Worm (Caenorhabditis elegans) whole organism, L4 larva: ENCODE measurements around the gene aff-1.

Experiments used
- F44E2.7 ChIP-seq: fragments of 200-800 bp; sonication (Bioruptor generic); IDR thresholded peaks from 2 replicates; pipeline ENCODE4 v2.1.2; 2022; ENCODE audit warnings: missing genetic modification characterization, missing compliant biosample characterization
- Y75B8A.6 ChIP-seq: fragments of 200-800 bp; sonication (Bioruptor generic); IDR thresholded peaks from 2 replicates; pipeline ENCODE4 v1.3.6; 2022; ENCODE audit warnings: missing genetic modification reagents, missing genetic modification characterization, missing compliant biosample characterization
- ama-1 ChIP-seq: fragments of 150-350 bp; optimal IDR thresholded peaks from 2 replicates; lab custom pipeline; 2014; ENCODE audit warnings: inconsistent platforms, mixed read lengths
- ces-1 ChIP-seq: fragments of 150-350 bp; sonication (generic microtip); optimal IDR thresholded peaks from 4 replicates; lab custom pipeline; 2014; ENCODE audit warnings: missing biosample characterization, missing genetic modification reagents, missing genetic modification characterization
- rbr-2 ChIP-seq: sonication (generic microtip); optimal IDR thresholded peaks from 2 replicates; lab custom pipeline; 2016; ENCODE audit warnings: missing genotype, missing genetic modification characterization, missing compliant biosample characterization
- snpc-4 ChIP-seq: fragments of 150-350 bp; optimal IDR thresholded peaks from 2 replicates; lab custom pipeline; 2014; ENCODE audit warnings: missing biosample characterization, missing genetic modification characterization
- unc-39 ChIP-seq: sonication (generic microtip); optimal IDR thresholded peaks from 2 replicates; lab custom pipeline; 2017; ENCODE audit warnings: missing biosample characterization, missing genetic modification characterization

DNA sequence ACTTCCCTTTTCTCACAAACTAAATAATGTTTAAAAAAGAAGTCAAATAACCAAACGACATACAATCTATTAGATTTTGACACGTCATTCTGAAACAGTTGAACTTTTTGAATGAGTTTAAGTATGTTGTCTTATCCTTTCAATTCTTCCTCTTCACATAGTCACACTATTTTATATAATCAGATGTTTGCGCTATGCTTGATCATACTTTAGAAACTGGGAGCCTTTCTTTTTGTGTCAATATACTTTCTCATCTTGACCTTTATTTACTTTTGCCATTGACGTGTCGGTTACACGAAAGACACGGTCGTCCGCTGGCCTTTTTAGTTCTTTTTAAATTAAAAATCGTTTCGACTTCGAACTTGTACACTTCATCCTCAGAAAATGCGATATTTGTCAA is 11.6 kb downstream of the aff-1 start, which contains the start of gene C04A2.15:
- TF ChIP-seq F44E2.7 (no peak), snpc-4 (tag; lab: Kevin White, UChicago) (no peak), Y75B8A.6 (GFP tag; lab: Robert Waterston, UW) (no peak), ama-1 (lab: Kevin White, UChicago) (no peak), unc-39 (tag; lab: Kevin White, UChicago) (no peak), ces-1 (no peak), rbr-2 (tag; lab: Kevin White, UChicago) (no peak)
